Worm (Caenorhabditis elegans) whole organism, young adult: Measurements from ENCODE around the gene K02F3.9.

Experiments used
- B0035.1 ChIP-seq: sonication (generic microtip); optimal IDR thresholded peaks from 2 replicates; lab custom pipeline; 2016; ENCODE audit warnings: missing genetic modification characterization, mild to moderate bottlenecking, missing compliant biosample characterization, missing genotype, missing genetic modification reagents
- Y53F4B.3 ChIP-seq: fragments of 200-800 bp; sonication (Bioruptor generic); IDR thresholded peaks from 2 replicates; pipeline ENCODE4 v1.3.6; 2022; ENCODE audit warnings: missing genetic modification reagents, missing genetic modification characterization, missing compliant biosample characterization
- ama-1 ChIP-seq, 3 experiments: fragments of 150-350 bp in 1 of 3; sonication (generic microtip) in 2 of 3; optimal IDR thresholded peaks; 2 replicates each; lab custom pipeline; 2014 to 2018; ENCODE audit warnings: missing biosample characterization in 2 of 3, missing genetic modification characterization in 2 of 3, missing genetic modification reagents in 2 of 3
- dpl-1 ChIP-seq: fragments of 150-350 bp; optimal IDR thresholded peaks from 2 replicates; lab custom pipeline; 2014; ENCODE audit warnings: missing biosample characterization, missing genetic modification reagents, missing genetic modification characterization
- egrh-3 ChIP-seq: fragments of 200-800 bp; sonication (Bioruptor generic); IDR thresholded peaks from 2 replicates; pipeline ENCODE4 v1.3.6; 2022; ENCODE audit warnings: missing genetic modification reagents, missing genetic modification characterization, missing compliant biosample characterization
- let-607 ChIP-seq, 2 experiments: fragments of 200-800 bp in 1 of 2; sonication (Bioruptor generic) in 1 of 2; sonication (generic microtip) in 1 of 2; optimal IDR thresholded peaks; 2 replicates each; lab custom pipeline; 2016 to 2018; ENCODE audit warnings: mild to moderate bottlenecking in 2 of 2, missing compliant biosample characterization in 2 of 2, missing genetic modification characterization in 2 of 2, moderate library complexity in 2 of 2, missing genotype in 1 of 2
- madf-8 ChIP-seq: fragments of 200-800 bp; sonication (Bioruptor generic); conservative IDR thresholded peaks from 2 replicates; pipeline ENCODE4 v1.3.6; 2022; ENCODE audit warnings: missing genetic modification reagents, missing genetic modification characterization, missing compliant biosample characterization
- nhr-120 ChIP-seq: fragments of 200-800 bp; sonication (Bioruptor generic); IDR thresholded peaks from 2 replicates; pipeline ENCODE4 v1.3.6; 2022; ENCODE audit warnings: missing genetic modification characterization, missing compliant biosample characterization
- snpc-1.1 ChIP-seq: sonication (generic microtip); optimal IDR thresholded peaks from 2 replicates; lab custom pipeline; 2017; ENCODE audit warnings: missing genetic modification characterization, mild to moderate bottlenecking, missing compliant biosample characterization, antibody characterized with exemption, moderate library complexity, missing genotype, missing genetic modification reagents; ENCODE audit not compliant: insufficient read depth
- tbx-9 ChIP-seq: sonication (generic microtip); optimal IDR thresholded peaks from 2 replicates; lab custom pipeline; 2016; ENCODE audit warnings: borderline replicate concordance, missing genetic modification characterization, inconsistent platforms, missing compliant biosample characterization
- unc-130 ChIP-seq: sonication (generic microtip); optimal IDR thresholded peaks from 2 replicates; lab custom pipeline; 2016; ENCODE audit warnings: missing genetic modification reagents, missing genetic modification characterization, missing compliant biosample characterization
- unc-62 ChIP-seq: fragments of 150-350 bp; optimal IDR thresholded peaks from 2 replicates; lab custom pipeline; 2014; ENCODE audit warnings: missing biosample characterization, missing genetic modification reagents, missing genetic modification characterization

- TF ChIP-seq tbx-9 (tag; lab: Kevin White, UChicago) (no peak), snpc-1.1 (tag; lab: Kevin White, UChicago) (peak; percentile 10), unc-62 (GFP tag; lab: Kevin White, UChicago) (no peak), ama-1 (optimal IDR thresholded peaks at IDR 0.05; lab: Kevin White, UChicago) (no peak), ama-1 (GFP tag; optimal IDR thresholded peaks at IDR 0.05; lab: Kevin White, UChicago) (peak in 1 of 2 experiments; percentile 66), let-607 (tag; optimal IDR thresholded peaks at IDR 0.05; lab: Kevin White, UChicago) (no peak), madf-8 (GFP tag; lab: Robert Waterston, UW) (no peak), egrh-3 (GFP tag; lab: Robert Waterston, UW) (no peak), unc-130 (GFP tag; lab: Kevin White, UChicago) (no peak), nhr-120 (no peak), B0035.1 (tag; lab: Kevin White, UChicago) (no peak), Y53F4B.3 (GFP tag; lab: Robert Waterston, UW) (0 out of 2 replicates have a peak, but pooled peaks have one; percentile 14), dpl-1 (GFP tag; lab: Kevin White, UChicago) (no peak)
Measured at ce11 chrIII:881460-881859, 40.3 kb upstream of the K02F3.9 start.
